Worm (Caenorhabditis elegans) whole organism, mixed stage, embryonic: ENCODE data around the gene F18A11.2.
"Not testable (repeated sequence)": the region's sequence is repeated elsewhere in the genome, so short reads cannot be mapped to it uniquely, and the experiment has no call there.

Experiments used
- bed-3 ChIP-seq: fragments of 200-800 bp; sonication (Bioruptor generic); optimal IDR thresholded peaks from 3 replicates; lab custom pipeline; 2018; ENCODE audit warnings: mild to moderate bottlenecking, missing genetic modification characterization, moderate library complexity, missing compliant biosample characterization
- lin-13 ChIP-seq: fragments of 150-350 bp; optimal IDR thresholded peaks from 2 replicates; lab custom pipeline; 2014; ENCODE audit warnings: missing biosample characterization, missing genetic modification characterization
- lsy-2 ChIP-seq: fragments of 150-350 bp; optimal IDR thresholded peaks from 2 replicates; lab custom pipeline; 2014; ENCODE audit warnings: missing biosample characterization, missing genetic modification characterization
- mep-1 ChIP-seq: fragments of 150-350 bp; optimal IDR thresholded peaks from 2 replicates; lab custom pipeline; 2017; ENCODE audit warnings: missing biosample characterization, missing genetic modification reagents, missing genetic modification characterization, inconsistent platforms
- nhr-12 ChIP-seq: fragments of 150-350 bp; optimal IDR thresholded peaks from 2 replicates; lab custom pipeline; 2014; ENCODE audit warnings: missing biosample characterization, missing genetic modification characterization
- nhr-237 ChIP-seq: fragments of 150-350 bp; optimal IDR thresholded peaks from 2 replicates; lab custom pipeline; 2014; ENCODE audit warnings: missing biosample characterization, missing genetic modification characterization
- nhr-76 ChIP-seq: sonication (generic microtip); optimal IDR thresholded peaks from 2 replicates; lab custom pipeline; 2017; ENCODE audit warnings: missing biosample characterization, missing genetic modification characterization
- snpc-4 ChIP-seq: fragments of 150-350 bp; optimal IDR thresholded peaks from 2 replicates; lab custom pipeline; 2014; ENCODE audit warnings: missing biosample characterization, missing genetic modification characterization
- unc-39 ChIP-seq: fragments of 150-350 bp; optimal IDR thresholded peaks from 2 replicates; lab custom pipeline; 2014; ENCODE audit warnings: missing biosample characterization, missing genetic modification characterization
- unc-62 ChIP-seq: fragments of 150-350 bp; optimal IDR thresholded peaks from 2 replicates; lab custom pipeline; 2014; ENCODE audit warnings: missing biosample characterization, missing genetic modification reagents, missing genetic modification characterization
- ztf-11 ChIP-seq: fragments of 150-350 bp; optimal IDR thresholded peaks from 2 replicates; lab custom pipeline; 2014; ENCODE audit warnings: missing biosample characterization, missing genetic modification characterization

- not testable (repeated sequence) for TF ChIP-seq bed-3; snpc-4 (tag; lab: Kevin White, UChicago); ztf-11 (tag; lab: Kevin White, UChicago); mep-1 (tag; lab: Kevin White, UChicago); unc-39 (tag; lab: Kevin White, UChicago); nhr-12 (tag; lab: Kevin White, UChicago); unc-62 (GFP tag; lab: Kevin White, UChicago); nhr-237; lin-13 (tag; lab: Kevin White, UChicago); lsy-2 (tag; lab: Kevin White, UChicago); nhr-76
Measured at ce11 chrII:13043433-13044054, 12.0 kb downstream of the F18A11.2 start, which contains the start of gene puf-6.
